Worm (Caenorhabditis elegans) whole organism, L4 larva: Measurements from ENCODE around the gene Y38F1A.8.

ENCODE experiments used
- F44E2.7 ChIP-seq: fragments of 200-800 bp; sonication (Bioruptor generic); IDR thresholded peaks from 2 replicates; pipeline ENCODE4 v2.1.2; 2022; ENCODE audit warnings: missing genetic modification characterization, missing compliant biosample characterization
- F49E8.2 ChIP-seq: sonication (generic microtip); optimal IDR thresholded peaks from 2 replicates; lab custom pipeline; 2016; ENCODE audit warnings: missing compliant biosample characterization, mild to moderate bottlenecking, missing genetic modification characterization, borderline replicate concordance
- T20F7.1 ChIP-seq: fragments of 200-800 bp; sonication (Bioruptor generic); optimal IDR thresholded peaks from 2 replicates; lab custom pipeline; 2018; ENCODE audit warnings: mild to moderate bottlenecking, missing genetic modification characterization, missing compliant biosample characterization
- T26A8.4 ChIP-seq: fragments of 200-800 bp; sonication (Bioruptor generic); IDR thresholded peaks from 2 replicates; pipeline ENCODE4 v1.3.6; 2022; ENCODE audit warnings: missing genetic modification characterization, missing compliant biosample characterization
- Y48G9A.11 ChIP-seq: fragments of 200-800 bp; sonication (Bioruptor generic); IDR thresholded peaks from 2 replicates; pipeline ENCODE4 v1.3.6; 2022; ENCODE audit warnings: missing genetic modification reagents, missing genetic modification characterization, missing compliant biosample characterization
- Y5F2A.4 ChIP-seq: fragments of 200-800 bp; sonication (Bioruptor generic); optimal IDR thresholded peaks from 2 replicates; lab custom pipeline; 2018; ENCODE audit warnings: mild to moderate bottlenecking, missing genetic modification characterization, missing compliant biosample characterization
- ZK546.5 ChIP-seq, 2 experiments: sonication (generic microtip); optimal IDR thresholded peaks; 2 replicates each; lab custom pipeline; 2017; ENCODE audit warnings: missing biosample characterization in 2 of 2, missing genetic modification characterization in 2 of 2
- aha-1 ChIP-seq: fragments of 150-350 bp; peaks from one replicate; lab custom pipeline; 2014; ENCODE audit warnings: missing biosample characterization, missing genetic modification characterization
- aly-2 ChIP-seq: sonication (generic microtip); optimal IDR thresholded peaks from 2 replicates; lab custom pipeline; 2018; ENCODE audit warnings: missing biosample characterization, missing genetic modification characterization
- ceh-20 ChIP-seq: fragments of 200-800 bp; sonication (Bioruptor generic); IDR thresholded peaks from 2 replicates; pipeline ENCODE4 v1.3.6; 2022; ENCODE audit warnings: missing genetic modification reagents, missing genetic modification characterization, missing compliant biosample characterization
- ceh-32 ChIP-seq: sonication (generic microtip); optimal IDR thresholded peaks from 2 replicates; lab custom pipeline; 2016; ENCODE audit warnings: mild to moderate bottlenecking, missing genetic modification characterization, missing compliant biosample characterization; ENCODE audit not compliant: poor library complexity
- ceh-44 ChIP-seq: fragments of 200-800 bp; sonication (Bioruptor generic); IDR thresholded peaks from 2 replicates; pipeline ENCODE4 v1.3.6; 2022; ENCODE audit warnings: missing genetic modification reagents, missing genetic modification characterization, missing compliant biosample characterization
- ceh-82 ChIP-seq: sonication (generic microtip); optimal IDR thresholded peaks from 2 replicates; lab custom pipeline; 2017; ENCODE audit warnings: missing biosample characterization, missing genetic modification characterization
- ces-1 ChIP-seq: fragments of 150-350 bp; sonication (generic microtip); optimal IDR thresholded peaks from 4 replicates; lab custom pipeline; 2014; ENCODE audit warnings: missing biosample characterization, missing genetic modification reagents, missing genetic modification characterization
- daf-16 ChIP-seq, 3 experiments: sonication (generic microtip); optimal IDR thresholded peaks; 2 replicates each; lab custom pipeline; 2016 to 2017; ENCODE audit warnings: missing genetic modification characterization in 3 of 3, missing genetic modification reagents in 3 of 3, mild to moderate bottlenecking in 2 of 3, missing compliant biosample characterization in 2 of 3, missing biosample characterization in 1 of 3, moderate library complexity in 1 of 3
- dmd-6 ChIP-seq: fragments of 200-800 bp; sonication (Bioruptor generic); IDR thresholded peaks from 2 replicates; pipeline ENCODE4 v1.3.6; 2022; ENCODE audit warnings: missing genetic modification reagents, missing genetic modification characterization, missing compliant biosample characterization
- dmd-9 ChIP-seq: fragments of 200-800 bp; sonication (Bioruptor generic); IDR thresholded peaks from 2 replicates; pipeline ENCODE4 v1.3.6; 2022; ENCODE audit warnings: missing genetic modification reagents, missing genetic modification characterization, missing compliant biosample characterization
- duxl-1 ChIP-seq: sonication (generic microtip); optimal IDR thresholded peaks from 2 replicates; lab custom pipeline; 2016; ENCODE audit warnings: mild to moderate bottlenecking, missing genetic modification characterization, moderate library complexity, missing compliant biosample characterization; ENCODE audit not compliant: poor library complexity
- egl-27 ChIP-seq: sonication (generic microtip); optimal IDR thresholded peaks from 3 replicates; lab custom pipeline; 2017; ENCODE audit warnings: missing biosample characterization, missing genetic modification reagents, missing genetic modification characterization
- hlh-11 ChIP-seq: fragments of 200-800 bp; sonication (Bioruptor generic); optimal IDR thresholded peaks from 2 replicates; lab custom pipeline; 2018; ENCODE audit warnings: mild to moderate bottlenecking, missing genetic modification characterization, missing compliant biosample characterization
- hlh-30 ChIP-seq: sonication (generic microtip); optimal IDR thresholded peaks from 2 replicates; lab custom pipeline; 2017; ENCODE audit warnings: antibody characterized with exemption, mild to moderate bottlenecking, missing genetic modification characterization, missing compliant biosample characterization; ENCODE audit not compliant: insufficient read depth
- lin-1 ChIP-seq: fragments of 200-800 bp; sonication (Bioruptor generic); IDR thresholded peaks from 2 replicates; pipeline ENCODE4 v1.3.6; 2022; ENCODE audit warnings: missing genetic modification reagents, missing genetic modification characterization, missing compliant biosample characterization
- lin-13 ChIP-seq: fragments of 150-350 bp; optimal IDR thresholded peaks from 2 replicates; lab custom pipeline; 2014; ENCODE audit warnings: missing biosample characterization, missing genetic modification reagents, missing genetic modification characterization
- lin-15B ChIP-seq: fragments of 150-350 bp; sonication (generic microtip); optimal IDR thresholded peaks from 3 replicates; lab custom pipeline; 2014; ENCODE audit warnings: missing biosample characterization, missing genetic modification characterization
- lin-38 ChIP-seq: fragments of 200-800 bp; sonication (Bioruptor generic); IDR thresholded peaks from 2 replicates; pipeline ENCODE4 v1.3.6; 2022; ENCODE audit warnings: missing genetic modification reagents, missing genetic modification characterization, missing compliant biosample characterization
- lin-39 ChIP-seq: fragments of 150-350 bp; optimal IDR thresholded peaks from 2 replicates; lab custom pipeline; 2014; ENCODE audit warnings: missing biosample characterization, missing genetic modification reagents, missing genetic modification characterization
- lsy-2 ChIP-seq, 2 experiments: fragments of 150-350 bp in 1 of 2; sonication (generic microtip) in 1 of 2; optimal IDR thresholded peaks; 2 replicates each; lab custom pipeline; 2014 to 2017; ENCODE audit warnings: missing biosample characterization in 2 of 2, missing genetic modification characterization in 2 of 2
- madf-9 ChIP-seq: fragments of 200-800 bp; sonication (Bioruptor generic); conservative IDR thresholded peaks from 2 replicates; pipeline ENCODE4 v1.3.6; 2022; ENCODE audit warnings: missing genetic modification reagents, missing genetic modification characterization, missing compliant biosample characterization
- mdl-1 ChIP-seq, 2 experiments: fragments of 150-350 bp in 1 of 2; sonication (generic microtip) in 1 of 2; optimal IDR thresholded peaks; 2 replicates each; lab custom pipeline; 2014 to 2017; ENCODE audit warnings: missing biosample characterization in 2 of 2, missing genetic modification characterization in 2 of 2
- mxl-2 ChIP-seq: fragments of 200-800 bp; sonication (Bioruptor generic); conservative IDR thresholded peaks from 2 replicates; pipeline ENCODE4 v1.3.6; 2022; ENCODE audit warnings: missing genetic modification reagents, missing genetic modification characterization, missing compliant biosample characterization
- nhr-10 ChIP-seq: fragments of 150-350 bp; optimal IDR thresholded peaks from 2 replicates; lab custom pipeline; 2014; ENCODE audit warnings: missing biosample characterization, missing genetic modification characterization
- nhr-102 ChIP-seq: sonication (generic microtip); optimal IDR thresholded peaks from 2 replicates; lab custom pipeline; 2016; ENCODE audit warnings: mild to moderate bottlenecking, missing genetic modification characterization, moderate library complexity, missing compliant biosample characterization
- nhr-11 ChIP-seq: fragments of 150-350 bp; optimal IDR thresholded peaks from 2 replicates; lab custom pipeline; 2014; ENCODE audit warnings: missing biosample characterization, missing genetic modification characterization
- nhr-237 ChIP-seq: sonication (generic microtip); optimal IDR thresholded peaks from 2 replicates; lab custom pipeline; 2017; ENCODE audit warnings: missing biosample characterization, missing genetic modification characterization
- nhr-25 ChIP-seq: sonication (generic microtip); optimal IDR thresholded peaks from 2 replicates; lab custom pipeline; 2017; ENCODE audit warnings: missing genetic modification characterization, mild to moderate bottlenecking, missing compliant biosample characterization, antibody characterized with exemption, moderate library complexity, borderline replicate concordance; ENCODE audit not compliant: insufficient read depth
- nhr-28 ChIP-seq: fragments of 150-350 bp; optimal IDR thresholded peaks from 2 replicates; lab custom pipeline; 2014; ENCODE audit warnings: missing biosample characterization, missing genetic modification characterization
- nhr-76 ChIP-seq: fragments of 150-350 bp; optimal IDR thresholded peaks from 2 replicates; lab custom pipeline; 2014; ENCODE audit warnings: missing biosample characterization, missing genetic modification characterization
- php-3 ChIP-seq: fragments of 200-800 bp; sonication (Bioruptor generic); IDR thresholded peaks from 2 replicates; pipeline ENCODE4 v1.3.6; 2022; ENCODE audit warnings: missing genetic modification reagents, missing genetic modification characterization, missing compliant biosample characterization
- rbr-2 ChIP-seq: sonication (generic microtip); optimal IDR thresholded peaks from 2 replicates; lab custom pipeline; 2016; ENCODE audit warnings: missing genotype, missing genetic modification characterization, missing compliant biosample characterization
- saeg-2 ChIP-seq: fragments of 200-800 bp; sonication (Bioruptor generic); IDR thresholded peaks from 2 replicates; pipeline ENCODE4 v1.3.6; 2022; ENCODE audit warnings: missing genetic modification reagents, missing genetic modification characterization, missing compliant biosample characterization
- sdz-12 ChIP-seq: fragments of 200-800 bp; sonication (Bioruptor generic); optimal IDR thresholded peaks from 2 replicates; lab custom pipeline; 2018; ENCODE audit warnings: mild to moderate bottlenecking, missing genetic modification characterization, missing compliant biosample characterization
- skn-1 ChIP-seq: fragments of 150-350 bp; optimal IDR thresholded peaks from 2 replicates; lab custom pipeline; 2014; ENCODE audit warnings: missing biosample characterization, missing genetic modification characterization
- tag-97 ChIP-seq: fragments of 200-800 bp; sonication (Bioruptor generic); IDR thresholded peaks from 2 replicates; pipeline ENCODE4 v1.3.6; 2022; ENCODE audit warnings: missing genetic modification characterization, missing compliant biosample characterization
- tra-1 ChIP-seq: fragments of 200-800 bp; sonication (Bioruptor generic); IDR thresholded peaks from 2 replicates; pipeline ENCODE4 v1.3.6; 2022; ENCODE audit warnings: missing genetic modification reagents, missing genetic modification characterization, missing compliant biosample characterization
- unc-130 ChIP-seq: sonication (generic microtip); optimal IDR thresholded peaks from 2 replicates; lab custom pipeline; 2016; ENCODE audit warnings: missing genetic modification reagents, missing genetic modification characterization, missing compliant biosample characterization
- unc-62 ChIP-seq, 3 experiments: fragments of 150-350 bp in 1 of 3; sonication (generic microtip); optimal IDR thresholded peaks in 2 of 3; peaks in 1 of 3; 1 replicate in 1 of 3; 2 replicates in 2 of 3; lab custom pipeline; 2014 to 2017; ENCODE audit warnings: missing biosample characterization in 3 of 3, missing genetic modification characterization in 3 of 3, missing genetic modification reagents in 3 of 3, missing genotype in 1 of 3
- zag-1 ChIP-seq: fragments of 150-350 bp; optimal IDR thresholded peaks from 2 replicates; lab custom pipeline; 2014; ENCODE audit warnings: missing biosample characterization, missing genetic modification characterization
- zfp-2 ChIP-seq: sonication (generic microtip); optimal IDR thresholded peaks from 2 replicates; lab custom pipeline; 2016; ENCODE audit warnings: mild to moderate bottlenecking, missing genetic modification characterization, missing compliant biosample characterization
- zfp-3 ChIP-seq: fragments of 200-800 bp; sonication (Bioruptor generic); conservative IDR thresholded peaks from 2 replicates; pipeline ENCODE4 v1.3.6; 2022; ENCODE audit warnings: missing genetic modification reagents, missing genetic modification characterization, missing compliant biosample characterization
- zip-11 ChIP-seq: fragments of 200-800 bp; sonication (Bioruptor generic); IDR thresholded peaks from 2 replicates; pipeline ENCODE4 v1.3.6; 2022; ENCODE audit warnings: missing genetic modification characterization, missing compliant biosample characterization

Gene Y38F1A.8

DNA sequence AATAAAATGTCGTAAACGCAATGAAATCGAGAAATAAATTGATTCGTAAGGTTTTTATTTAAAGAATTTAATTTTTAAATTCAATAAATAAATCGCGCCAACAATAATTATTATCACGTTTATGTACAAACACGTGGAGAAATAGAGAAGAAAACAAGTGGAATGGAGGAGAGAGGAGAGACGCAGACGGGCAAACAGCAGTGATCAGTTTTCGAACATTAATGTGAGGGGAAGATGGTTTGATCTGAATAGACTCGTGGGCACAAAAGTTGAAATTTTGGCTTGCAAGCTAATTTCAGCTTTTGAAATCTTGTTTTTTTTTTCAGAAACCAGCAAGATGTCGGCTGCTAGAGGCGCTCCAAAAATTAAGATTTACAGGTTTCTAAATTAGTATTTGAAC, 4.4 kb downstream of the Y38F1A.8 start, which contains the start of gene hphd-1 (continued):
- TF ChIP-seq zip-11 (GFP tag; lab: Robert Waterston, UW): no peak
- TF ChIP-seq ZK546.5 (tag; optimal IDR thresholded peaks at IDR 0.05; lab: Kevin White, UChicago): no peak
- no peak for TF ChIP-seq zfp-3 (GFP tag; lab: Robert Waterston, UW)
- no peak for TF ChIP-seq egl-27
- peak; percentile 61 for TF ChIP-seq duxl-1 (tag; lab: Kevin White, UChicago)
- no peak for TF ChIP-seq lin-13 (GFP tag; lab: Kevin White, UChicago)
- no peak for TF ChIP-seq ceh-20 (GFP tag; lab: Robert Waterston, UW)
- no peak for TF ChIP-seq nhr-25 (tag; lab: Kevin White, UChicago)
- peak; percentile 35 to 95 for TF ChIP-seq mdl-1 (tag; optimal IDR thresholded peaks at IDR 0.05; lab: Kevin White, UChicago)
- TF ChIP-seq tra-1 (GFP tag; lab: Robert Waterston, UW): peak; percentile 35; the same call in 1 of the 2 replicates
- TF ChIP-seq ceh-44: no peak
- TF ChIP-seq F49E8.2 (tag; lab: Kevin White, UChicago): no peak
- TF ChIP-seq dmd-9 (GFP tag; lab: Robert Waterston, UW): no peak
- no peak for TF ChIP-seq zfp-2 (tag; lab: Kevin White, UChicago)
- TF ChIP-seq lin-38 (GFP tag; lab: Robert Waterston, UW): no peak
- TF ChIP-seq lin-39: no peak
- TF ChIP-seq lin-15B (tag; lab: Kevin White, UChicago): no peak
- peak; percentile 13; the same call in 1 of the 2 replicates for TF ChIP-seq T26A8.4 (GFP tag; lab: Robert Waterston, UW)
- TF ChIP-seq hlh-30 (tag; lab: Kevin White, UChicago): peak; percentile 93
- TF ChIP-seq nhr-11: no peak
- TF ChIP-seq nhr-76: no peak
- no peak for TF ChIP-seq unc-130
- no peak for TF ChIP-seq tag-97 (GFP tag; lab: Robert Waterston, UW)
- peak; percentile 83 for TF ChIP-seq nhr-28
- no peak for TF ChIP-seq madf-9 (GFP tag; lab: Robert Waterston, UW)
- no peak for TF ChIP-seq ceh-82
- TF ChIP-seq nhr-237: no peak
- TF ChIP-seq ces-1 (GFP tag; lab: Kevin White, UChicago): no peak
- no peak for TF ChIP-seq Y48G9A.11 (GFP tag; lab: Robert Waterston, UW)
- TF ChIP-seq rbr-2 (tag; lab: Kevin White, UChicago): no peak
- TF ChIP-seq saeg-2 (GFP tag; lab: Robert Waterston, UW): no peak
- TF ChIP-seq hlh-11 (tag; lab: Kevin White, UChicago): peak; percentile 78
- TF ChIP-seq skn-1 (tag; lab: Kevin White, UChicago): no peak
- no peak for TF ChIP-seq aly-2
- TF ChIP-seq F44E2.7 (GFP tag; lab: Robert Waterston, UW): no peak
- TF ChIP-seq lin-1: peak; percentile 46; the same call in 1 of the 2 replicates
- TF ChIP-seq Y5F2A.4: no peak
- TF ChIP-seq aha-1 (tag; lab: Kevin White, UChicago): peak; percentile 28
- TF ChIP-seq php-3: peak; percentile 89
- peak in 1 of 2 experiments; percentile 71 for TF ChIP-seq lsy-2 (tag; optimal IDR thresholded peaks at IDR 0.05; lab: Kevin White, UChicago)
- peak; percentile 48 for TF ChIP-seq nhr-102 (tag; lab: Kevin White, UChicago)
- peak in 1 of 2 experiments; percentile 32 for TF ChIP-seq daf-16 (GFP tag; optimal IDR thresholded peaks at IDR 0.05; lab: Kevin White, UChicago)
- peak; percentile 97 for TF ChIP-seq daf-16 (tag; optimal IDR thresholded peaks at IDR 0.05; lab: Kevin White, UChicago)
- TF ChIP-seq sdz-12: no peak
- no peak for TF ChIP-seq mxl-2
- peak; percentile 80 for TF ChIP-seq dmd-6
- TF ChIP-seq ceh-32: no peak
- TF ChIP-seq unc-62 (GFP tag; optimal IDR thresholded peaks at IDR 0.05 in 1 of 2; lab: Kevin White, UChicago): no peak
- TF ChIP-seq unc-62 (tag; optimal IDR thresholded peaks at IDR 0.05; lab: Kevin White, UChicago): no peak
- TF ChIP-seq zag-1 (tag; lab: Kevin White, UChicago): no peak
- TF ChIP-seq T20F7.1 (GFP tag; lab: Kevin White, UChicago): no peak
- peak; percentile 83 for TF ChIP-seq nhr-10 (tag; lab: Kevin White, UChicago)
